Fruit fly (Drosophila melanogaster) whole organism, embryonic: ENCODE measurements around the gene CG34056.

Experiments used
- CG10267 ChIP-seq: fragments of 200-800 bp; sonication (Bioruptor generic); optimal IDR thresholded peaks from 2 replicates; lab custom pipeline; 2018; ENCODE audit warnings: missing biosample characterization, mild to moderate bottlenecking, missing genetic modification characterization, moderate library complexity
- CG12155 ChIP-seq: fragments of 200-800 bp; sonication (Bioruptor generic); optimal IDR thresholded peaks from 3 replicates; lab custom pipeline; 2016; ENCODE audit warnings: missing biosample characterization, missing genetic modification characterization
- CG15514 ChIP-seq: fragments of 200-800 bp; sonication (Bioruptor generic); optimal IDR thresholded peaks from 3 replicates; lab custom pipeline; 2017; ENCODE audit warnings: missing biosample characterization, missing genetic modification characterization, mild to moderate bottlenecking, moderate library complexity, missing genetic modification reagents
- CG17186 ChIP-seq: fragments of 200-800 bp; sonication (Bioruptor generic); optimal IDR thresholded peaks from 3 replicates; lab custom pipeline; 2017; ENCODE audit warnings: missing biosample characterization, missing genetic modification reagents, missing genetic modification characterization
- CG17359 ChIP-seq: fragments of 200-800 bp; sonication (Bioruptor generic); optimal IDR thresholded peaks from 3 replicates; lab custom pipeline; 2018; ENCODE audit warnings: missing biosample characterization, mild to moderate bottlenecking, missing genetic modification characterization, moderate library complexity
- CG2129 ChIP-seq: fragments of 200-800 bp; sonication (Bioruptor generic); IDR thresholded peaks from 2 replicates; pipeline ENCODE4 v1.3.6; 2022; ENCODE audit warnings: missing biosample characterization, missing genetic modification characterization; ENCODE audit not compliant: partially characterized antibody
- CG2199 ChIP-seq: fragments of 200-800 bp; sonication (Bioruptor generic); IDR thresholded peaks from 3 replicates; pipeline ENCODE4 v1.3.6; 2022; ENCODE audit warnings: missing biosample characterization, missing genetic modification characterization
- CG32532 ChIP-seq: fragments of 200-800 bp; sonication (Bioruptor generic); IDR thresholded peaks from 2 replicates; pipeline ENCODE4 v1.3.6; 2022; ENCODE audit warnings: missing biosample characterization, missing genetic modification characterization
- CG34224 ChIP-seq: fragments of 200-800 bp; sonication (Bioruptor generic); IDR thresholded peaks from 3 replicates; pipeline ENCODE4 v1.3.6; 2022; ENCODE audit warnings: missing biosample characterization, missing genetic modification characterization; ENCODE audit not compliant: partially characterized antibody
- CG42726 ChIP-seq: fragments of 200-800 bp; sonication (Bioruptor generic); IDR thresholded peaks from 2 replicates; pipeline ENCODE4 v1.3.6; 2022; ENCODE audit warnings: missing biosample characterization, missing genetic modification characterization; ENCODE audit not compliant: partially characterized antibody
- CG6683 ChIP-seq: fragments of 200-800 bp; sonication (Bioruptor generic); optimal IDR thresholded peaks from 2 replicates; lab custom pipeline; 2017; ENCODE audit warnings: missing biosample characterization, mild to moderate bottlenecking, missing genetic modification characterization, missing genetic modification reagents
- CG8924 ChIP-seq: fragments of 200-800 bp; optimal IDR thresholded peaks from 3 replicates; lab custom pipeline; 2019; ENCODE audit warnings: missing biosample characterization, mild to moderate bottlenecking, missing genetic modification characterization, moderate library complexity
- CG9797 ChIP-seq: fragments of 200-800 bp; sonication (Bioruptor generic); optimal IDR thresholded peaks from 3 replicates; lab custom pipeline; 2018; ENCODE audit warnings: missing biosample characterization, mild to moderate bottlenecking, missing genetic modification characterization
- CTCF ChIP-seq: fragments of 200-800 bp; sonication (Bioruptor generic); optimal IDR thresholded peaks from 2 replicates; lab custom pipeline; 2017; ENCODE audit warnings: missing biosample characterization, mild to moderate bottlenecking, missing genetic modification characterization, moderate library complexity
- Camta ChIP-seq: fragments of 200-800 bp; sonication (Bioruptor generic); optimal IDR thresholded peaks from 2 replicates; lab custom pipeline; 2016; ENCODE audit warnings: missing biosample characterization, missing genetic modification characterization
- CkIIα-i1 ChIP-seq: fragments of 200-800 bp; sonication (Bioruptor generic); IDR thresholded peaks from 2 replicates; pipeline ENCODE4 v1.3.6; 2022; ENCODE audit warnings: missing biosample characterization, missing genetic modification characterization
- D ChIP-seq, 2 experiments: fragments of 200-800 bp in 1 of 2; fragments of >200 bp in 1 of 2; sonication (Bioruptor generic) in 1 of 2; optimal IDR thresholded peaks; 2 replicates in 1 of 2; 3 replicates in 1 of 2; lab custom pipeline; 2017; ENCODE audit warnings: mild to moderate bottlenecking in 1 of 2, missing biosample characterization in 1 of 2, missing genetic modification characterization in 1 of 2, missing genetic modification reagents in 1 of 2
- Doc3 ChIP-seq: fragments of 200-800 bp; sonication (Bioruptor generic); IDR thresholded peaks from 3 replicates; pipeline ENCODE4 v1.3.6; 2022; ENCODE audit warnings: missing biosample characterization, missing genetic modification characterization; ENCODE audit not compliant: partially characterized antibody
- E2f2 ChIP-seq: fragments of 200-800 bp; sonication (Bioruptor generic); IDR thresholded peaks from 2 replicates; pipeline ENCODE4 v1.3.6; 2022; ENCODE audit warnings: missing biosample characterization, missing genetic modification characterization
- Ets97D ChIP-seq: fragments of 200-800 bp; sonication (Bioruptor generic); optimal IDR thresholded peaks from 3 replicates; lab custom pipeline; 2016; ENCODE audit warnings: missing biosample characterization, missing genetic modification characterization
- HLH3B ChIP-seq: fragments of 200-800 bp; sonication (Bioruptor generic); IDR thresholded peaks from 2 replicates; pipeline ENCODE4 v1.3.6; 2022; ENCODE audit warnings: missing biosample characterization, missing genetic modification characterization
- HmgD ChIP-seq: fragments of 200-800 bp; sonication (Bioruptor generic); optimal IDR thresholded peaks from 3 replicates; lab custom pipeline; 2016; ENCODE audit warnings: missing biosample characterization, missing genetic modification characterization
- Hr78 ChIP-seq, 2 experiments: fragments of 200-800 bp in 1 of 2; fragments of >200 bp in 1 of 2; sonication (Bioruptor generic) in 1 of 2; optimal IDR thresholded peaks; 2 replicates each; lab custom pipeline; 2017 to 2019; ENCODE audit warnings: missing biosample characterization in 2 of 2, missing genetic modification characterization in 2 of 2, mild to moderate bottlenecking in 1 of 2, moderate library complexity in 1 of 2
- Lhr ChIP-seq: fragments of 200-800 bp; sonication (Bioruptor generic); optimal IDR thresholded peaks from 3 replicates; lab custom pipeline; 2017; ENCODE audit warnings: mild to moderate bottlenecking, missing biosample characterization, missing genetic modification reagents, missing genetic modification characterization
- Meics ChIP-seq: fragments of 200-800 bp; sonication (Bioruptor generic); optimal IDR thresholded peaks from 2 replicates; lab custom pipeline; 2017; ENCODE audit warnings: missing biosample characterization, mild to moderate bottlenecking, missing genetic modification characterization
- Pdp1 ChIP-seq, 2 experiments: fragments of 200-800 bp; sonication (Bioruptor generic); optimal IDR thresholded peaks; 3 replicates each; lab custom pipeline; 2016; ENCODE audit warnings: missing biosample characterization in 2 of 2, missing genetic modification characterization in 2 of 2, mild to moderate bottlenecking in 1 of 2, moderate library complexity in 1 of 2
- Scr ChIP-seq: fragments of 200-800 bp; sonication (Bioruptor generic); IDR thresholded peaks from 2 replicates; pipeline ENCODE4 v1.3.6; 2022; ENCODE audit warnings: missing biosample characterization, missing genetic modification characterization; ENCODE audit not compliant: partially characterized antibody
- Taf1 ChIP-seq: fragments of 200-800 bp; sonication (Bioruptor generic); IDR thresholded peaks from 2 replicates; pipeline ENCODE4 v1.3.6; 2022; ENCODE audit warnings: missing biosample characterization, missing genetic modification characterization
- ato ChIP-seq: fragments of 200-800 bp; sonication (Bioruptor generic); IDR thresholded peaks from 2 replicates; pipeline ENCODE4 v1.3.6; 2022; ENCODE audit warnings: missing biosample characterization, missing genetic modification characterization; ENCODE audit not compliant: partially characterized antibody
- cg ChIP-seq: fragments of 200-800 bp; sonication (Bioruptor generic); optimal IDR thresholded peaks from 3 replicates; lab custom pipeline; 2019; ENCODE audit warnings: missing biosample characterization, mild to moderate bottlenecking, missing genetic modification characterization, moderate library complexity
- chn ChIP-seq: fragments of 200-800 bp; sonication (Bioruptor generic); optimal IDR thresholded peaks from 2 replicates; lab custom pipeline; 2016; ENCODE audit warnings: missing biosample characterization, missing genetic modification characterization
- ci ChIP-seq: fragments of 200-800 bp; sonication (Bioruptor generic); IDR thresholded peaks from 3 replicates; pipeline ENCODE4 v1.3.6; 2022; ENCODE audit warnings: missing biosample characterization, missing genetic modification characterization
- ems ChIP-seq: fragments of 200-800 bp; sonication (Bioruptor generic); optimal IDR thresholded peaks from 3 replicates; lab custom pipeline; 2016; ENCODE audit warnings: missing biosample characterization, missing genetic modification characterization
- fu2 ChIP-seq: fragments of 200-800 bp; sonication (Bioruptor generic); optimal IDR thresholded peaks from 2 replicates; lab custom pipeline; 2016; ENCODE audit warnings: missing biosample characterization, missing genetic modification characterization
- hb ChIP-seq: fragments of 200-800 bp; sonication (Bioruptor generic); IDR thresholded peaks from 3 replicates; pipeline ENCODE4 v1.3.6; 2022; ENCODE audit warnings: missing biosample characterization, missing genetic modification characterization; ENCODE audit not compliant: partially characterized antibody
- inv ChIP-seq: fragments of 200-800 bp; sonication (Bioruptor generic); IDR thresholded peaks from 2 replicates; pipeline ENCODE4 v1.3.6; 2022; ENCODE audit warnings: missing biosample characterization, missing genetic modification characterization; ENCODE audit not compliant: partially characterized antibody
- knrl ChIP-seq: fragments of 200-800 bp; sonication (Bioruptor generic); IDR thresholded peaks from 3 replicates; pipeline ENCODE4 v1.3.6; 2022; ENCODE audit warnings: missing biosample characterization, missing genetic modification characterization; ENCODE audit not compliant: partially characterized antibody
- mld ChIP-seq: fragments of 200-800 bp; sonication (Bioruptor generic); IDR thresholded peaks from 3 replicates; pipeline ENCODE4 v1.3.6; 2022; ENCODE audit warnings: missing biosample characterization, missing genetic modification characterization; ENCODE audit not compliant: partially characterized antibody
- onecut ChIP-seq: fragments of 200-800 bp; sonication (Bioruptor generic); IDR thresholded peaks from 2 replicates; pipeline ENCODE4 v1.3.6; 2022; ENCODE audit warnings: missing biosample characterization, missing genetic modification characterization
- p53 ChIP-seq: fragments of 200-800 bp; sonication (Bioruptor generic); optimal IDR thresholded peaks from 2 replicates; lab custom pipeline; 2016; ENCODE audit warnings: missing biosample characterization, missing genetic modification characterization
- pho ChIP-seq: fragments of 200-800 bp; sonication (Bioruptor generic); optimal IDR thresholded peaks from 2 replicates; lab custom pipeline; 2016; ENCODE audit warnings: missing biosample characterization, missing genetic modification characterization
- phol ChIP-seq: fragments of 200-800 bp; sonication (Bioruptor generic); optimal IDR thresholded peaks from 3 replicates; lab custom pipeline; 2018; ENCODE audit warnings: missing biosample characterization, mild to moderate bottlenecking, missing genetic modification characterization, moderate library complexity
- row ChIP-seq: fragments of 200-800 bp; sonication (Bioruptor generic); IDR thresholded peaks from 3 replicates; pipeline ENCODE4 v1.3.6; 2022; ENCODE audit warnings: missing biosample characterization, missing genetic modification characterization
- sna ChIP-seq: fragments of 200-800 bp; sonication (Bioruptor generic); IDR thresholded peaks from 2 replicates; pipeline ENCODE4 v1.3.6; 2022; ENCODE audit warnings: missing biosample characterization, missing genetic modification characterization; ENCODE audit not compliant: partially characterized antibody
- stwl ChIP-seq: fragments of 200-800 bp; sonication (Bioruptor generic); optimal IDR thresholded peaks from 3 replicates; lab custom pipeline; 2018; ENCODE audit warnings: missing biosample characterization, mild to moderate bottlenecking, missing genetic modification characterization, moderate library complexity
- sug ChIP-seq: fragments of 200-800 bp; optimal IDR thresholded peaks from 2 replicates; lab custom pipeline; 2019; ENCODE audit warnings: missing biosample characterization, mild to moderate bottlenecking, missing genetic modification characterization, moderate library complexity
- tna ChIP-seq: fragments of 200-800 bp; sonication (Bioruptor generic); IDR thresholded peaks from 2 replicates; pipeline ENCODE4 v1.3.6; 2022; ENCODE audit warnings: missing biosample characterization, missing genetic modification characterization; ENCODE audit not compliant: partially characterized antibody
- unc-4 ChIP-seq: fragments of 200-800 bp; sonication (Bioruptor generic); IDR thresholded peaks from 2 replicates; pipeline ENCODE4 v1.3.6; 2022; ENCODE audit warnings: missing biosample characterization, missing genetic modification characterization; ENCODE audit not compliant: partially characterized antibody

The CG34056 gene

DNA sequence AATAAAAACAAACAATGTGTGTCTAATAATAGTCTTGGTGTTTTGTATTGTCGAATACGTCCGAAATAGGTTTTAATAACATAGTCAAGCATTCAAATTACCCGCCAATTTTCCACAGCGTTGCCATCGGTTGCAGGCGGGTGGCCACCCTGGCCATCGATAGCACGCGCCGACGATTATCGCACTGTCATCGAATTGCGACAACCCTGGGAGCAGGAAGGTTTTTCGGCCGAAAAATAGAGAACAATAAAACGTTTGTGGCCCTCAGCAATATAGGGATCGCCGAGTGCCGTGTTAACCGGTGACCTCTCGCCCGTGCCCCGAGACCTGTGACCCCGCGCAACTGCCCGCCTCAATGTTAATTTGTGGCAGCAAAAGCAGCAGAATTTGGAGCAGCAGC lies 24.0 kb upstream of the CG34056 start, which contains the start of gene Usp10 (continued):
- TF ChIP-seq fu2 (GFP tag; lab: Kevin White, UChicago) = no peak
- TF ChIP-seq HLH3B (GFP tag; lab: Robert Waterston, UW) = no peak
- peak; percentile 54; the same call in 1 of the 3 replicates for TF ChIP-seq ci (GFP tag; lab: Robert Waterston, UW)
- no peak for TF ChIP-seq Camta
- TF ChIP-seq CkIIα-i1 = no peak
- peak; percentile 59; the same call in 2 of the 3 replicates for TF ChIP-seq Doc3
- no peak for TF ChIP-seq CG17359 (tag; lab: Kevin White, UChicago)
- peak in 1 of 2 experiments; percentile 40 for TF ChIP-seq Hr78 (GFP tag; optimal IDR thresholded peaks at IDR 0.05; lab: Kevin White, UChicago)
- TF ChIP-seq CG42726 (GFP tag; lab: Robert Waterston, UW) = peak; percentile 82
- TF ChIP-seq sna (GFP tag; lab: Robert Waterston, UW) = peak; percentile 13; the same call in 1 of the 2 replicates
- peak; percentile 30 for TF ChIP-seq CTCF (GFP tag; lab: Kevin White, UChicago)
- peak; percentile 74 for TF ChIP-seq unc-4 (GFP tag; lab: Robert Waterston, UW)
- peak; percentile 15 for TF ChIP-seq sug (tag; lab: Kevin White, UChicago)
- TF ChIP-seq CG12155 (GFP tag; lab: Kevin White, UChicago) = peak; percentile 1
- TF ChIP-seq tna (GFP tag; lab: Robert Waterston, UW) = peak; percentile 70
- TF ChIP-seq CG10267 (tag; lab: Kevin White, UChicago) = peak; percentile 28
- TF ChIP-seq row (GFP tag; lab: Robert Waterston, UW) = peak; percentile 18; the same call in 1 of the 3 replicates
- TF ChIP-seq CG6683 (GFP tag; lab: Kevin White, UChicago) = no peak
- peak; percentile 79 for TF ChIP-seq D (optimal IDR thresholded peaks at IDR 0.05; lab: Kevin White, UChicago)
- TF ChIP-seq D (GFP tag; optimal IDR thresholded peaks at IDR 0.05; lab: Kevin White, UChicago) = no peak
- no peak for TF ChIP-seq Taf1
- TF ChIP-seq Scr (GFP tag; lab: Robert Waterston, UW) = peak; percentile 73
- no peak for TF ChIP-seq onecut (GFP tag; lab: Robert Waterston, UW)
- no peak for TF ChIP-seq CG8924 (tag; lab: Kevin White, UChicago)
- peak; percentile 48 for TF ChIP-seq Lhr
- TF ChIP-seq ems (GFP tag; lab: Kevin White, UChicago) = no peak
- peak; percentile 25 for TF ChIP-seq HmgD
- TF ChIP-seq CG9797 (GFP tag; lab: Kevin White, UChicago) = peak; percentile 11
- TF ChIP-seq ato (GFP tag; lab: Robert Waterston, UW) = peak; percentile 82
- TF ChIP-seq p53 (GFP tag; lab: Kevin White, UChicago) = peak; percentile 7
- TF ChIP-seq hb (GFP tag; lab: Robert Waterston, UW) = peak; percentile 73; the same call in 1 of the 3 replicates
- peak; percentile 99 for TF ChIP-seq E2f2 (GFP tag; lab: Robert Waterston, UW)
- TF ChIP-seq CG2199 (GFP tag; lab: Robert Waterston, UW) = no peak
- peak; percentile 50 for TF ChIP-seq CG15514 (GFP tag; lab: Kevin White, UChicago)
- peak; percentile 49; the same call in 1 of the 2 replicates for TF ChIP-seq inv (GFP tag; lab: Robert Waterston, UW)
- TF ChIP-seq phol = peak; percentile 34
- TF ChIP-seq Meics (GFP tag; lab: Kevin White, UChicago) = no peak
- peak; percentile 70 for TF ChIP-seq CG34224 (GFP tag; lab: Robert Waterston, UW)
- TF ChIP-seq cg (GFP tag; lab: Kevin White, UChicago) = no peak
- peak; percentile 58; the same call in 1 of the 3 replicates for TF ChIP-seq mld
- no peak for TF ChIP-seq CG2129 (GFP tag; lab: Robert Waterston, UW)
- TF ChIP-seq Pdp1 (GFP tag; optimal IDR thresholded peaks at IDR 0.05; lab: Kevin White, UChicago) = peak in 1 of 2 experiments; percentile 38
- peak; percentile 73 for TF ChIP-seq knrl (GFP tag; lab: Robert Waterston, UW)
- no peak for TF ChIP-seq chn (GFP tag; lab: Kevin White, UChicago)
- TF ChIP-seq Ets97D = peak; percentile 61
- no peak for TF ChIP-seq CG32532 (GFP tag; lab: Robert Waterston, UW)
- peak; percentile 76 for TF ChIP-seq CG17186 (GFP tag; lab: Kevin White, UChicago)
- TF ChIP-seq stwl (tag; lab: Kevin White, UChicago) = peak; percentile 46
- no peak for TF ChIP-seq pho (GFP tag; lab: Kevin White, UChicago)
